Worm (Caenorhabditis elegans) whole organism, L3 larva: Measurements from ENCODE around the gene nekl-4.

Experiments used
- aly-2 ChIP-seq: fragments of 150-350 bp; optimal IDR thresholded peaks from 2 replicates; lab custom pipeline; 2014; ENCODE audit warnings: missing biosample characterization, missing genetic modification characterization
- lin-39 ChIP-seq: fragments of 150-350 bp; optimal IDR thresholded peaks from 2 replicates; lab custom pipeline; 2018; ENCODE audit warnings: missing biosample characterization, missing genetic modification reagents, missing genetic modification characterization
- mdl-1 ChIP-seq: fragments of 150-350 bp; optimal IDR thresholded peaks from 2 replicates; lab custom pipeline; 2014; ENCODE audit warnings: missing biosample characterization, missing genetic modification characterization
- nhr-25 ChIP-seq: sonication (generic microtip); optimal IDR thresholded peaks from 2 replicates; lab custom pipeline; 2017; ENCODE audit warnings: missing biosample characterization, missing genetic modification characterization
- pha-4 ChIP-seq: fragments of 150-350 bp; optimal IDR thresholded peaks from 2 replicates; lab custom pipeline; 2014; ENCODE audit warnings: missing biosample characterization, missing genetic modification reagents, missing genetic modification characterization
- tbx-2 ChIP-seq: sonication (generic microtip); optimal IDR thresholded peaks from 2 replicates; lab custom pipeline; 2016; ENCODE audit warnings: mild to moderate bottlenecking, missing genetic modification characterization, missing compliant biosample characterization
- unc-39 ChIP-seq: sonication (generic microtip); optimal IDR thresholded peaks from 4 replicates; lab custom pipeline; 2017; ENCODE audit warnings: missing biosample characterization, missing genetic modification characterization
- unc-62 ChIP-seq: fragments of 150-350 bp; sonication (generic microtip); optimal IDR thresholded peaks from 4 replicates; lab custom pipeline; 2014; ENCODE audit warnings: missing biosample characterization, missing genetic modification reagents, missing genetic modification characterization
- ztf-11 ChIP-seq: fragments of 150-350 bp; optimal IDR thresholded peaks from 2 replicates; lab custom pipeline; 2014; ENCODE audit warnings: missing biosample characterization, missing genetic modification characterization

DNA sequence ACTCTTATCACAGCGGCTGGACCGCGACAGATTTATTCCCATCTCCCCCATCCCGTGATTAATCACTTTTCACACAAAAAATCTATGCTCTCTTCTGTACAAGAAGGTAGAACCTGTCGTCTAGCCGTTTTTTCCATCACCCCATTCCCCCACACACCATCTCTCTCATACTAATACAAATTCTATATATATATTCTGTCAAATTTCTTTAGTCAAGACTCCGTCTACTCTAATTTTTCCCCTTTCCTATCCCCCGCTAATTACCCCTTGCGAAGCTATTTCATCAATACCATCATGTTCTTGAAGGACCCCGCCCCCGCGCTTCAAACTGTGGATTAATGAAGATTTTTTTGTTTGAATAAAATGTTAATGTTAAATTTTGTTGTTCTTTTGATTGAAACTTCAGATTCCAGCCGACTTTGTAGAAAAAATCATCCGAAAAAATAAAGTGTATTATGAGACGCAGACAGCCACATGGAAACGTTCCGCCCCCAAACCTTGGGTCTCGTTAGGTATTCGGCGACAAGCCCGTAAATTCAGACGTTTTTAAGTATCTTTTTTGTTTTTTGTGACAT, 11.2 kb downstream of the nekl-4 start:
- no peak for TF ChIP-seq ztf-11
- TF ChIP-seq tbx-2 (tag; lab: Kevin White, UChicago) = peak; percentile 27
- no peak for TF ChIP-seq unc-62
- TF ChIP-seq aly-2 = no peak
- TF ChIP-seq unc-39 = no peak
- peak; percentile 35 for TF ChIP-seq pha-4
- no peak for TF ChIP-seq lin-39 (tag; lab: Kevin White, UChicago)
- TF ChIP-seq nhr-25 (tag; lab: Kevin White, UChicago) = peak; percentile 40
- no peak for TF ChIP-seq mdl-1 (tag; lab: Kevin White, UChicago)
